Worm (Caenorhabditis elegans): ENCODE measurements around the gene pqn-73.

pqn-73 gene

DNA sequence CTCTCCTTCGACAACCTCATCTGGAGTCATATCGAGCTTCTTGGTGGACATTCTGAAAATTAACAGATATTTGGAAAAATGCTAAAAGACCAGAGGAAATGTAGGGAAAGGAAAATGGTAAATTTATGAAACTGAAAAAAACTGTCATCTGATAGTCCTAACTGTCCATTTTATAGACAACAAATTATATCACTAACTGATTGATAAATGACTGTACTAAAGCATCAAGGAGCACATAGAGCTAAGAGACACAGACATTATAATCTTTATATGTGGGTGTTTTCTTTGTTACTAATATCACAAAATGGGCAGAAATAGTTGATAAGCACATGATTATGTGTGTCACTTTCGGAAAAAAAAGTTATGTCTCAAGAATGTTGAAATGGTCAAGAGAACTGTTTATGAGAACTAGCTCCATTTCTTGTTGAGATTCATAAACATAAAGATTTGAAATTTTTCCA is 26.3 kb downstream of the pqn-73 start, which contains the start of gene F54C9.3 (continued):
- TF ChIP-seq let-526 (GFP tag; IDR thresholded peaks at IDR 0.05) (no peak; the same call in 1 of the 2 replicates), ceh-27 (GFP tag; optimal IDR thresholded peaks at IDR 0.05) (no peak), rcor-1 (GFP tag; IDR thresholded peaks at IDR 0.05) (no peak), ets-4 (GFP tag; optimal IDR thresholded peaks at IDR 0.05) (peak; percentile 7), hsf-1 (GFP tag; IDR thresholded peaks at IDR 0.05) (no peak), rpc-1 (optimal IDR thresholded peaks at IDR 0.05) (no peak), rpc-1 (tag; optimal IDR thresholded peaks at IDR 0.05) (no peak), ZK185.1 (tag; optimal IDR thresholded peaks at IDR 0.05; ENCODE audit: poor library complexity, severe bottlenecking) (no peak), F23B12.7 (tag; optimal IDR thresholded peaks at IDR 0.05; ENCODE audit: insufficient read depth) (no peak), nfya-2 (GFP tag; IDR thresholded peaks at IDR 0.05) (no peak), mxl-1 (tag; optimal IDR thresholded peaks at IDR 0.05) (no peak), cebp-2 (GFP tag; IDR thresholded peaks at IDR 0.05) (no peak), ceh-100 (GFP tag; IDR thresholded peaks at IDR 0.05) (no peak), ceh-40 (GFP tag; IDR thresholded peaks at IDR 0.05) (no peak), ztf-28 (GFP tag; IDR thresholded peaks at IDR 0.05) (no peak), attf-3 (GFP tag; conservative IDR thresholded peaks at IDR 0.05) (no peak), sea-2 (GFP tag; IDR thresholded peaks at IDR 0.05) (no peak), dox-1 (GFP tag; IDR thresholded peaks at IDR 0.05) (0 out of 2 replicates have a peak, but pooled peaks have one; percentile 32), nfyb-1 (GFP tag; IDR thresholded peaks at IDR 0.05) (no peak; the same call in 1 of the 2 replicates), madf-6 (GFP tag; IDR thresholded peaks at IDR 0.05) (no peak), F39B2.1 (GFP tag; IDR thresholded peaks at IDR 0.05) (no peak), ztf-25 (GFP tag; IDR thresholded peaks at IDR 0.05) (no peak), mel-28 (tag; optimal IDR thresholded peaks at IDR 0.05; ENCODE audit: borderline replicate concordance) (no peak), die-1 (tag; optimal IDR thresholded peaks at IDR 0.05) (no peak), T26A5.8 (tag; optimal IDR thresholded peaks at IDR 0.05) (no peak), F22D6.2 (tag; optimal IDR thresholded peaks at IDR 0.05) (no peak), bed-1 (GFP tag; IDR thresholded peaks at IDR 0.05) (no peak), ztf-18 (tag; optimal IDR thresholded peaks at IDR 0.05) (no peak)

DNA sequence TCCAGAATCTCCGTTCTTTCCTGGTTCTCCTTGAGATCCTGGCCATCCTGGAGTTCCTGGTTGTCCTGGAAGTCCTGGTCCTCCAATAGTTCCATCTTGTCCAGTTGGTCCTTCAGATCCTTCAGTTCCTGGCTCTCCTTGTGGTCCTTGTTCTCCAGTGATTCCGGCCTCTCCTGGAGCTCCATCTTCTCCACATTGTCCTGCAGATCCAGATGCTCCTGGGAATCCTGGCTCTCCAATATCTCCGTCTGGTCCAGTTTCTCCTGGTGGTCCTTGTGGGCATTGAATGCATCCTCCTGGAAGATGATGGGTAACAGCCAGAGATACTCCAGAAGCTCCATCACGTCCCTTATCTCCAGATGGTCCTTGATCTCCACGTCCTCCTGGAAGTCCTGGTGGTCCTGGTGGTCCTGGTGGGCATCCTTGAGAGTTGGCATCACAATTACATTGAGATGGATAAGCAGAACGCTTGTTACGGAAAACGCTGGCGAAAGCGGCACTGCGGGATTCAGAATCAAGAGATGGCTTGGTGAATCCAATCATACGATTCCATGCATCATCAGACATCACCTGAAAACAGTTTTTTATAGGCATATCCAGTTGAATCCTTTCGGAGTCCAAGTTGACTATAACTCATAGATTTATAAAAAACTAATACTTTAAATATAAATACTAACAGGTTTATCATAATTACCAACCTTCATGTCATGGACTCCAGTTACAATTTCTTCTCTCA is 27.9 kb downstream of the pqn-73 start:
- TF ChIP-seq madf-3 (GFP tag; IDR thresholded peaks at IDR 0.05) (0 out of 2 replicates have a peak, but pooled peaks have one; percentile 41), F22D6.2 (tag; optimal IDR thresholded peaks at IDR 0.05) (no peak), dox-1 (GFP tag; IDR thresholded peaks at IDR 0.05) (0 out of 2 replicates have a peak, but pooled peaks have one; percentile 43), madf-8 (GFP tag; conservative IDR thresholded peaks at IDR 0.05) (no peak), attf-3 (GFP tag; conservative IDR thresholded peaks at IDR 0.05) (0 out of 2 replicates have a peak, but pooled peaks have one; percentile 13), ekl-4 (GFP tag; IDR thresholded peaks at IDR 0.05) (no peak), zfh-2 (GFP tag; conservative IDR thresholded peaks at IDR 0.05) (peak; percentile 56), ceh-79 (tag; optimal IDR thresholded peaks at IDR 0.05) (peak; percentile 36)

- TF ChIP-seq nhr-80 (tag; optimal IDR thresholded peaks at IDR 0.05), result peak; percentile 52
- no peak for TF ChIP-seq T26A5.8 (tag; optimal IDR thresholded peaks at IDR 0.05)
- peak; percentile 79 for TF ChIP-seq F33H1.4 (GFP tag; IDR thresholded peaks at IDR 0.05)
- no peak for TF ChIP-seq B0035.1 (tag; optimal IDR thresholded peaks at IDR 0.05)
- TF ChIP-seq lin-35 (GFP tag; optimal IDR thresholded peaks at IDR 0.05), result peak; percentile 67 to 91 (median 74)
- TF ChIP-seq F55B11.4 (tag; optimal IDR thresholded peaks at IDR 0.05; ENCODE audit: borderline replicate concordance, insufficient read depth), result no peak
- TF ChIP-seq let-526 (GFP tag; IDR thresholded peaks at IDR 0.05), result no peak
- TF ChIP-seq madf-3 (GFP tag; IDR thresholded peaks at IDR 0.05), result peak; percentile 39; the same call in 1 of the 2 replicates
- TF ChIP-seq lin-26 (GFP tag; IDR thresholded peaks at IDR 0.05), result no peak
- no peak for TF ChIP-seq ztf-3 (GFP tag; optimal IDR thresholded peaks at IDR 0.05)
- 0 out of 2 replicates have a peak, but pooled peaks have one; percentile 59 for TF ChIP-seq nfyb-1 (GFP tag; IDR thresholded peaks at IDR 0.05)
- TF ChIP-seq nhr-27 (tag; optimal IDR thresholded peaks at IDR 0.05), result no peak
- peak; percentile 96 for TF ChIP-seq F23B12.7 (tag; optimal IDR thresholded peaks at IDR 0.05; ENCODE audit: insufficient read depth)
- TF ChIP-seq madf-10 (tag; optimal IDR thresholded peaks at IDR 0.05), result peak; percentile 30
- peak; percentile 83 for TF ChIP-seq dox-1 (GFP tag; IDR thresholded peaks at IDR 0.05)
Measured at ce11 chrII:8569038-8569977, 28.8 kb downstream of the pqn-73 start, which contains the start of the genes col-38 and rpl-5. col-38 (minus strand) TSS chrII:8569088. rpl-5 (plus strand) TSS chrII:8569927.

Data from whole organism, young adult.